Fruit fly (Drosophila melanogaster) whole organism, embryonic: ENCODE data around the gene cno.

Experiments
- Atf6 ChIP-seq: fragments of 200-800 bp; sonication (Bioruptor generic); IDR thresholded peaks from 2 replicates; pipeline ENCODE4 v1.3.6; 2022; ENCODE audit warnings: missing biosample characterization, missing genetic modification characterization
- CG10543 ChIP-seq: fragments of 200-800 bp; sonication (Bioruptor generic); optimal IDR thresholded peaks from 3 replicates; lab custom pipeline; 2017; ENCODE audit warnings: missing biosample characterization, mild to moderate bottlenecking, missing genetic modification characterization, moderate library complexity
- CG11085 ChIP-seq: fragments of 200-800 bp; sonication (Bioruptor generic); IDR thresholded peaks from 2 replicates; pipeline ENCODE4 v1.3.6; 2022; ENCODE audit warnings: missing biosample characterization, missing genetic modification characterization
- CG11504 ChIP-seq: fragments of 200-800 bp; sonication (Bioruptor generic); optimal IDR thresholded peaks from 3 replicates; lab custom pipeline; 2019; ENCODE audit warnings: missing biosample characterization, mild to moderate bottlenecking, missing genetic modification characterization, moderate library complexity
- CG12236 ChIP-seq: fragments of 200-800 bp; sonication (Bioruptor generic); optimal IDR thresholded peaks from 2 replicates; lab custom pipeline; 2016; ENCODE audit warnings: missing biosample characterization, missing genetic modification characterization
- CG12942 ChIP-seq: fragments of 200-800 bp; sonication (Bioruptor generic); optimal IDR thresholded peaks from 3 replicates; lab custom pipeline; 2016; ENCODE audit warnings: missing biosample characterization, missing genetic modification characterization
- CG16813 ChIP-seq: fragments of 200-800 bp; sonication (Bioruptor generic); IDR thresholded peaks from 3 replicates; pipeline ENCODE4 v1.3.6; 2022; ENCODE audit warnings: missing biosample characterization, missing genetic modification characterization; ENCODE audit not compliant: partially characterized antibody
- CG17829 ChIP-seq: fragments of 200-800 bp; optimal IDR thresholded peaks from 2 replicates; lab custom pipeline; 2019; ENCODE audit warnings: missing biosample characterization, mild to moderate bottlenecking, missing genetic modification characterization, moderate library complexity
- CG18262 ChIP-seq: fragments of 200-800 bp; optimal IDR thresholded peaks from 3 replicates; lab custom pipeline; 2019; ENCODE audit warnings: missing biosample characterization, mild to moderate bottlenecking, missing genetic modification characterization, moderate library complexity
- CG4617 ChIP-seq: fragments of 200-800 bp; sonication (Bioruptor generic); optimal IDR thresholded peaks from 3 replicates; lab custom pipeline; 2016; ENCODE audit warnings: missing biosample characterization, missing genetic modification characterization, borderline replicate concordance
- CG6689 ChIP-seq: fragments of 200-800 bp; sonication (Bioruptor generic); IDR thresholded peaks from 2 replicates; pipeline ENCODE4 v1.3.6; 2022; ENCODE audit warnings: missing biosample characterization, missing genetic modification characterization
- CG6854 ChIP-seq: fragments of 200-800 bp; sonication (Bioruptor generic); optimal IDR thresholded peaks from 3 replicates; lab custom pipeline; 2017; ENCODE audit warnings: missing biosample characterization, mild to moderate bottlenecking, missing genetic modification characterization
- CG7271 ChIP-seq: fragments of 200-800 bp; sonication (Bioruptor generic); optimal IDR thresholded peaks from 2 replicates; lab custom pipeline; 2018; ENCODE audit warnings: missing biosample characterization, mild to moderate bottlenecking, missing genetic modification characterization, moderate library complexity
- CG7372 ChIP-seq: fragments of 200-800 bp; sonication (Bioruptor generic); IDR thresholded peaks from 2 replicates; pipeline ENCODE4 v1.3.6; 2022; ENCODE audit warnings: missing biosample characterization, missing genetic modification characterization
- CG8478 ChIP-seq: fragments of >200 bp; optimal IDR thresholded peaks from 2 replicates; lab custom pipeline; 2018
- CG9797 ChIP-seq: fragments of 200-800 bp; sonication (Bioruptor generic); optimal IDR thresholded peaks from 3 replicates; lab custom pipeline; 2018; ENCODE audit warnings: missing biosample characterization, mild to moderate bottlenecking, missing genetic modification characterization
- CG9817 ChIP-seq: fragments of 200-800 bp; sonication (Bioruptor generic); optimal IDR thresholded peaks from 2 replicates; lab custom pipeline; 2018; ENCODE audit warnings: missing biosample characterization, mild to moderate bottlenecking, missing genetic modification characterization, moderate library complexity
- CHES-1-like ChIP-seq: fragments of 200-800 bp; sonication (Bioruptor generic); optimal IDR thresholded peaks from 2 replicates; lab custom pipeline; 2016; ENCODE audit warnings: missing biosample characterization, missing genetic modification characterization
- HLH54F ChIP-seq: fragments of 200-800 bp; sonication (Bioruptor generic); optimal IDR thresholded peaks from 3 replicates; lab custom pipeline; 2016; ENCODE audit warnings: missing biosample characterization, missing genetic modification characterization
- HLHmδ ChIP-seq: fragments of 200-800 bp; sonication (Bioruptor generic); optimal IDR thresholded peaks from 2 replicates; lab custom pipeline; 2018; ENCODE audit warnings: missing biosample characterization, mild to moderate bottlenecking, missing genetic modification characterization, moderate library complexity
- Hey ChIP-seq: fragments of 200-800 bp; sonication (Bioruptor generic); optimal IDR thresholded peaks from 3 replicates; lab custom pipeline; 2018; ENCODE audit warnings: missing biosample characterization, mild to moderate bottlenecking, missing genetic modification characterization
- Mrtf ChIP-seq: fragments of 200-800 bp; sonication (Bioruptor generic); IDR thresholded peaks from 3 replicates; pipeline ENCODE4 v1.3.6; 2022; ENCODE audit warnings: missing biosample characterization, missing genetic modification characterization
- PHDP ChIP-seq: fragments of 200-800 bp; sonication (Bioruptor generic); optimal IDR thresholded peaks from 3 replicates; lab custom pipeline; 2018; ENCODE audit warnings: missing biosample characterization, mild to moderate bottlenecking, missing genetic modification characterization, moderate library complexity
- Pdp1 ChIP-seq, 2 experiments: fragments of 200-800 bp; sonication (Bioruptor generic); optimal IDR thresholded peaks; 3 replicates each; lab custom pipeline; 2016; ENCODE audit warnings: missing biosample characterization in 2 of 2, missing genetic modification characterization in 2 of 2, mild to moderate bottlenecking in 1 of 2, moderate library complexity in 1 of 2
- Tbp ChIP-seq: fragments of >200 bp; optimal IDR thresholded peaks from 2 replicates; lab custom pipeline; 2018; ENCODE audit warnings: missing biosample characterization, missing genetic modification characterization
- amos ChIP-seq: fragments of 200-800 bp; sonication (Bioruptor generic); IDR thresholded peaks from 2 replicates; pipeline ENCODE4 v1.3.6; 2022; ENCODE audit warnings: missing biosample characterization, missing genetic modification characterization; ENCODE audit not compliant: partially characterized antibody
- bbx ChIP-seq: fragments of 200-800 bp; sonication (Bioruptor generic); IDR thresholded peaks from 2 replicates; pipeline ENCODE4 v1.3.6; 2022; ENCODE audit warnings: missing biosample characterization, missing genetic modification characterization; ENCODE audit not compliant: partially characterized antibody
- btn ChIP-seq: fragments of 200-800 bp; sonication (Bioruptor generic); optimal IDR thresholded peaks from 2 replicates; lab custom pipeline; 2016; ENCODE audit warnings: missing biosample characterization, missing genetic modification characterization
- chm ChIP-seq: fragments of 200-800 bp; sonication (Bioruptor generic); IDR thresholded peaks from 2 replicates; pipeline ENCODE4 v1.3.6; 2022; ENCODE audit warnings: missing biosample characterization, missing genetic modification characterization
- ci ChIP-seq: fragments of 200-800 bp; sonication (Bioruptor generic); IDR thresholded peaks from 3 replicates; pipeline ENCODE4 v1.3.6; 2022; ENCODE audit warnings: missing biosample characterization, missing genetic modification characterization
- crc ChIP-seq: fragments of 200-800 bp; sonication (Bioruptor generic); optimal IDR thresholded peaks from 2 replicates; lab custom pipeline; 2016; ENCODE audit warnings: missing biosample characterization, missing genetic modification characterization
- dmrt11E ChIP-seq: fragments of 200-800 bp; sonication (Bioruptor generic); optimal IDR thresholded peaks from 3 replicates; lab custom pipeline; 2018; ENCODE audit warnings: missing biosample characterization, mild to moderate bottlenecking, missing genetic modification characterization, moderate library complexity
- ewg ChIP-seq: fragments of 200-800 bp; sonication (Bioruptor generic); optimal IDR thresholded peaks from 3 replicates; lab custom pipeline; 2017; ENCODE audit warnings: mild to moderate bottlenecking, missing biosample characterization, missing genetic modification reagents, missing genetic modification characterization
- gro ChIP-seq: fragments of 200-800 bp; sonication (Bioruptor generic); optimal IDR thresholded peaks from 2 replicates; lab custom pipeline; 2016; ENCODE audit warnings: missing biosample characterization, missing genetic modification characterization
- klu ChIP-seq: fragments of 200-800 bp; sonication (Bioruptor generic); IDR thresholded peaks from 2 replicates; pipeline ENCODE4 v1.3.6; 2022; ENCODE audit warnings: missing biosample characterization, missing genetic modification characterization
- lmd ChIP-seq: fragments of 200-800 bp; sonication (Bioruptor generic); IDR thresholded peaks from 2 replicates; pipeline ENCODE4 v1.3.6; 2022; ENCODE audit warnings: missing biosample characterization, missing genetic modification characterization
- mirr ChIP-seq: fragments of 200-800 bp; sonication (Bioruptor generic); optimal IDR thresholded peaks from 3 replicates; lab custom pipeline; 2018; ENCODE audit warnings: missing biosample characterization, mild to moderate bottlenecking, missing genetic modification characterization
- nerfin-2 ChIP-seq: fragments of 200-800 bp; sonication (Bioruptor generic); IDR thresholded peaks from 2 replicates; pipeline ENCODE4 v1.3.6; 2022; ENCODE audit warnings: missing biosample characterization, missing genetic modification characterization; ENCODE audit not compliant: partially characterized antibody
- run ChIP-seq: fragments of 200-800 bp; sonication (Bioruptor generic); optimal IDR thresholded peaks from 3 replicates; lab custom pipeline; 2018; ENCODE audit warnings: missing biosample characterization, mild to moderate bottlenecking, missing genetic modification characterization
- sc ChIP-seq, 3 experiments: fragments of >200 bp in 2 of 3; fragments of 200-800 bp in 1 of 3; sonication (Bioruptor generic) in 1 of 3; optimal IDR thresholded peaks; 2 replicates in 2 of 3; 3 replicates in 1 of 3; lab custom pipeline; 2017; ENCODE audit warnings: mild to moderate bottlenecking in 1 of 3, missing biosample characterization in 1 of 3, missing genetic modification characterization in 1 of 3, missing genetic modification reagents in 1 of 3
- shn ChIP-seq: fragments of 200-800 bp; sonication (Bioruptor generic); optimal IDR thresholded peaks from 3 replicates; lab custom pipeline; 2016; ENCODE audit warnings: missing biosample characterization, missing genetic modification characterization
- slbo ChIP-seq: fragments of 200-800 bp; sonication (Bioruptor generic); IDR thresholded peaks from 2 replicates; pipeline ENCODE4 v1.3.6; 2022; ENCODE audit warnings: missing biosample characterization, missing genetic modification characterization
- slou ChIP-seq: fragments of 200-800 bp; sonication (Bioruptor generic); optimal IDR thresholded peaks from 3 replicates; lab custom pipeline; 2016; ENCODE audit warnings: missing biosample characterization, missing genetic modification characterization
- so ChIP-seq: fragments of 200-800 bp; sonication (Bioruptor generic); IDR thresholded peaks from 3 replicates; pipeline ENCODE4 v1.3.6; 2022; ENCODE audit warnings: missing biosample characterization, missing genetic modification characterization
- ssp ChIP-seq: fragments of 200-800 bp; sonication (Bioruptor generic); IDR thresholded peaks from 2 replicates; pipeline ENCODE4 v1.3.6; 2022; ENCODE audit warnings: missing biosample characterization, missing genetic modification characterization
- tna ChIP-seq: fragments of 200-800 bp; sonication (Bioruptor generic); IDR thresholded peaks from 2 replicates; pipeline ENCODE4 v1.3.6; 2022; ENCODE audit warnings: missing biosample characterization, missing genetic modification characterization; ENCODE audit not compliant: partially characterized antibody
- toy ChIP-seq: fragments of 200-800 bp; sonication (Bioruptor generic); IDR thresholded peaks from 2 replicates; pipeline ENCODE4 v1.3.6; 2022; ENCODE audit warnings: missing biosample characterization, missing genetic modification characterization
- ttk ChIP-seq: fragments of 200-800 bp; sonication (Bioruptor generic); IDR thresholded peaks from 2 replicates; pipeline ENCODE4 v2.1.2; 2022; ENCODE audit warnings: missing biosample characterization, missing genetic modification characterization
- unc-4 ChIP-seq: fragments of 200-800 bp; sonication (Bioruptor generic); IDR thresholded peaks from 2 replicates; pipeline ENCODE4 v1.3.6; 2022; ENCODE audit warnings: missing biosample characterization, missing genetic modification characterization; ENCODE audit not compliant: partially characterized antibody
- usp ChIP-seq: fragments of >200 bp; optimal IDR thresholded peaks from 2 replicates; lab custom pipeline; 2017; ENCODE audit warnings: missing biosample characterization, missing genetic modification characterization

The cno gene

DNA sequence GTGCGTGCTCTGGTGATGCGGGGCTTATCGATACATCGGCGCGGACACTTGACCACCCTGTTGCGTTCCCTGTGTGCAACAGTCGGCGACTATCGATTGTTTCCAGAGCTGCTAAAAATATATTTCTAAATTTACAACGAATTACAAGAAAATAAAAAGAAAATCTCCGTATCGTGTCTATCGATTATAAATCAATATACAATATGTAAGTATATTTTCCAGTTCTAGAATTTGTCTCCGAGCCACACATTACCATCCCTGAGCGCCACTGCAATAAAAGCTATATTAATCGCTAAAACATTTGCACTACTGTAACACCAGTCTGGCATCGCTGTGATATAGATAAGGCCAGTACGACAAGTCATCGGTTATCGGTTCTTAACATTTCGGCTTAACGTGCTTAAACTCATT is 14.9 kb upstream of the cno start, which contains the start of the genes Kat60 and Mms19 (continued):
- TF ChIP-seq amos (GFP tag; lab: Robert Waterston, UW) (peak; percentile 96), crc (GFP tag; lab: Kevin White, UChicago) (no peak), dmrt11E (peak; percentile 62), slou (GFP tag; lab: Kevin White, UChicago) (peak; percentile 46), btn (GFP tag; lab: Kevin White, UChicago) (no peak), CG7271 (tag; lab: Kevin White, UChicago) (peak; percentile 18), nerfin-2 (peak; percentile 82), ewg (peak; percentile 26), sc (optimal IDR thresholded peaks at IDR 0.05; lab: Kevin White, UChicago) (no peak), sc (GFP tag; optimal IDR thresholded peaks at IDR 0.05; lab: Kevin White, UChicago) (no peak), Mrtf (GFP tag; lab: Robert Waterston, UW) (no peak), shn (GFP tag; lab: Kevin White, UChicago) (peak; percentile 65), CG17829 (tag; lab: Kevin White, UChicago) (peak; percentile 66), so (GFP tag; lab: Robert Waterston, UW) (no peak), CG12942 (peak; percentile 68), CG7372 (peak; percentile 39; the same call in 1 of the 2 replicates), CG6689 (GFP tag; lab: Robert Waterston, UW) (peak; percentile 80), CG4617 (peak; percentile 28), CG9797 (GFP tag; lab: Kevin White, UChicago) (peak; percentile 55), usp (GFP tag; lab: Kevin White, UChicago) (no peak), HLHmδ (GFP tag; lab: Kevin White, UChicago) (no peak), CG8478 (lab: Kevin White, UChicago) (no peak), ttk (GFP tag; lab: Robert Waterston, UW) (peak; percentile 58), ci (GFP tag; lab: Robert Waterston, UW) (peak; percentile 59; the same call in 2 of the 3 replicates), HLH54F (GFP tag; lab: Kevin White, UChicago) (peak; percentile 75), Atf6 (GFP tag; lab: Robert Waterston, UW) (no peak), chm (peak; percentile 32), slbo (GFP tag; lab: Robert Waterston, UW) (peak; percentile 85; the same call in 1 of the 2 replicates), CG11085 (GFP tag; lab: Robert Waterston, UW) (peak; percentile 64; the same call in 1 of the 2 replicates), ssp (GFP tag; lab: Robert Waterston, UW) (peak; percentile 76), CG10543 (GFP tag; lab: Kevin White, UChicago) (peak; percentile 50), CG16813 (GFP tag; lab: Robert Waterston, UW) (peak; percentile 97), CG18262 (tag; lab: Kevin White, UChicago) (no peak), Hey (tag; lab: Kevin White, UChicago) (no peak), PHDP (tag; lab: Kevin White, UChicago) (no peak), lmd (GFP tag; lab: Robert Waterston, UW) (peak; percentile 59), klu (peak; percentile 44; the same call in 1 of the 2 replicates), CG9817 (tag; lab: Kevin White, UChicago) (peak; percentile 68), run (tag; lab: Kevin White, UChicago) (no peak), gro (peak; percentile 29), CG12236 (GFP tag; lab: Kevin White, UChicago) (no peak), CHES-1-like (GFP tag; lab: Kevin White, UChicago) (peak; percentile 64), CG11504 (tag; lab: Kevin White, UChicago) (no peak), unc-4 (GFP tag; lab: Robert Waterston, UW) (peak; percentile 90), tna (peak; percentile 86), bbx (peak; percentile 89), toy (GFP tag; lab: Robert Waterston, UW) (no peak), Tbp (peak; percentile 14), mirr (GFP tag; lab: Kevin White, UChicago) (no peak), Pdp1 (GFP tag; optimal IDR thresholded peaks at IDR 0.05; lab: Kevin White, UChicago) (peak; percentile 68 to 77), CG6854 (GFP tag; lab: Kevin White, UChicago) (no peak)
